Fruit fly (Drosophila melanogaster) whole organism, prepupa: Measurements from ENCODE around the gene CG3213.

Experiments used
- Blimp-1 ChIP-seq: fragments of 200-800 bp; sonication (Bioruptor generic); optimal IDR thresholded peaks from 3 replicates; lab custom pipeline; 2017; ENCODE audit warnings: missing biosample characterization, missing genetic modification characterization, mild to moderate bottlenecking, moderate library complexity, missing genetic modification reagents
- CG10631 ChIP-seq: fragments of 200-800 bp; sonication (Bioruptor generic); optimal IDR thresholded peaks from 2 replicates; lab custom pipeline; 2016; ENCODE audit warnings: missing biosample characterization, missing genetic modification characterization
- CG10669 ChIP-seq: fragments of 200-800 bp; sonication (Bioruptor generic); optimal IDR thresholded peaks from 3 replicates; lab custom pipeline; 2018; ENCODE audit warnings: missing biosample characterization, mild to moderate bottlenecking, missing genetic modification characterization, moderate library complexity
- CG11294 ChIP-seq: fragments of 200-800 bp; sonication (Bioruptor generic); IDR thresholded peaks from 2 replicates; pipeline ENCODE4 v1.3.6; 2022; ENCODE audit warnings: missing biosample characterization, missing genetic modification characterization
- CG11762 ChIP-seq: fragments of 200-800 bp; sonication (Bioruptor generic); optimal IDR thresholded peaks from 3 replicates; lab custom pipeline; 2016; ENCODE audit warnings: missing biosample characterization, missing genetic modification characterization; ENCODE audit not compliant: insufficient read depth
- CG15336 ChIP-seq: fragments of 200-800 bp; sonication (Bioruptor generic); IDR thresholded peaks from 2 replicates; pipeline ENCODE4 v1.3.6; 2022; ENCODE audit warnings: missing biosample characterization, missing genetic modification characterization
- CG31627 ChIP-seq: fragments of 200-800 bp; sonication (Bioruptor generic); optimal IDR thresholded peaks from 3 replicates; lab custom pipeline; 2016; ENCODE audit warnings: missing biosample characterization, missing genetic modification characterization
- CG32006 ChIP-seq: fragments of 200-800 bp; sonication (Bioruptor generic); optimal IDR thresholded peaks from 3 replicates; lab custom pipeline; 2017; ENCODE audit warnings: missing biosample characterization, mild to moderate bottlenecking, missing genetic modification characterization
- CG34406 ChIP-seq: fragments of 200-800 bp; sonication (Bioruptor generic); optimal IDR thresholded peaks from 3 replicates; lab custom pipeline; 2016; ENCODE audit warnings: missing biosample characterization, missing genetic modification characterization
- CG3919 ChIP-seq: fragments of 200-800 bp; sonication (Bioruptor generic); optimal IDR thresholded peaks from 3 replicates; lab custom pipeline; 2016; ENCODE audit warnings: missing biosample characterization, missing genetic modification characterization
- CG6163 ChIP-seq: fragments of 200-800 bp; sonication (Bioruptor generic); IDR thresholded peaks from 3 replicates; pipeline ENCODE4 v1.3.6; 2022; ENCODE audit warnings: missing biosample characterization, missing genetic modification characterization
- CG6276 ChIP-seq: fragments of 200-800 bp; sonication (Bioruptor generic); optimal IDR thresholded peaks from 2 replicates; lab custom pipeline; 2017; ENCODE audit warnings: missing biosample characterization, mild to moderate bottlenecking, missing genetic modification characterization
- CG6792 ChIP-seq: fragments of 200-800 bp; sonication (Bioruptor generic); optimal IDR thresholded peaks from 3 replicates; lab custom pipeline; 2016; ENCODE audit warnings: missing biosample characterization, missing genetic modification characterization
- CG6808 ChIP-seq: fragments of 200-800 bp; sonication (Bioruptor generic); optimal IDR thresholded peaks from 3 replicates; lab custom pipeline; 2017; ENCODE audit warnings: missing biosample characterization, missing genetic modification characterization, mild to moderate bottlenecking, moderate library complexity, missing genetic modification reagents
- CG6854 ChIP-seq: fragments of 200-800 bp; sonication (Bioruptor generic); optimal IDR thresholded peaks from 2 replicates; lab custom pipeline; 2017; ENCODE audit warnings: missing biosample characterization, mild to moderate bottlenecking, missing genetic modification characterization
- CG7368 ChIP-seq: fragments of 200-800 bp; sonication (Bioruptor generic); optimal IDR thresholded peaks from 3 replicates; lab custom pipeline; 2016; ENCODE audit warnings: missing biosample characterization, missing genetic modification characterization
- CG8319 ChIP-seq: fragments of 200-800 bp; sonication (Bioruptor generic); optimal IDR thresholded peaks from 3 replicates; lab custom pipeline; 2016; ENCODE audit warnings: missing biosample characterization, missing genetic modification characterization
- CG8632 ChIP-seq: fragments of 200-800 bp; sonication (Bioruptor generic); optimal IDR thresholded peaks from 3 replicates; lab custom pipeline; 2016; ENCODE audit warnings: missing biosample characterization, missing genetic modification characterization
- CG9139 ChIP-seq: fragments of 200-800 bp; sonication (Bioruptor generic); optimal IDR thresholded peaks from 3 replicates; lab custom pipeline; 2017; ENCODE audit warnings: missing biosample characterization, mild to moderate bottlenecking, missing genetic modification characterization
- Eip75B ChIP-seq: fragments of 200-800 bp; sonication (Bioruptor generic); optimal IDR thresholded peaks from 3 replicates; lab custom pipeline; 2016; ENCODE audit warnings: missing biosample characterization, missing genetic modification characterization
- Eip78C ChIP-seq: fragments of 200-800 bp; sonication (Bioruptor generic); peaks from one replicate; lab custom pipeline; 2016; ENCODE audit warnings: missing biosample characterization, missing genetic modification characterization
- Eip93F ChIP-seq: fragments of 200-800 bp; sonication (Bioruptor generic); optimal IDR thresholded peaks from 2 replicates; lab custom pipeline; 2016; ENCODE audit warnings: missing biosample characterization, mild to moderate bottlenecking, missing genetic modification characterization
- Ets21C ChIP-seq: fragments of 200-800 bp; sonication (Bioruptor generic); optimal IDR thresholded peaks from 3 replicates; lab custom pipeline; 2016; ENCODE audit warnings: missing biosample characterization, missing genetic modification characterization
- Ets96B ChIP-seq: fragments of 200-800 bp; optimal IDR thresholded peaks from 2 replicates; lab custom pipeline; 2019; ENCODE audit warnings: missing biosample characterization, mild to moderate bottlenecking, missing genetic modification characterization, moderate library complexity
- Hr38 ChIP-seq: sonication (Bioruptor generic); optimal IDR thresholded peaks from 2 replicates; lab custom pipeline; 2016; ENCODE audit warnings: missing biosample characterization, missing genetic modification characterization
- Hr39 ChIP-seq: fragments of 200-800 bp; sonication (Bioruptor generic); optimal IDR thresholded peaks from 2 replicates; lab custom pipeline; 2016; ENCODE audit warnings: missing biosample characterization, missing genetic modification characterization
- Hr4 ChIP-seq: fragments of 200-800 bp; sonication (Bioruptor generic); optimal IDR thresholded peaks from 3 replicates; lab custom pipeline; 2016; ENCODE audit warnings: missing biosample characterization, missing genetic modification characterization
- Lpt ChIP-seq: fragments of 200-800 bp; sonication (Bioruptor generic); optimal IDR thresholded peaks from 3 replicates; lab custom pipeline; 2016; ENCODE audit warnings: missing biosample characterization, missing genetic modification characterization
- Met ChIP-seq: fragments of 200-800 bp; sonication (Bioruptor generic); optimal IDR thresholded peaks from 3 replicates; lab custom pipeline; 2016; ENCODE audit warnings: missing biosample characterization, missing genetic modification characterization
- OdsH ChIP-seq: fragments of 200-800 bp; sonication (Bioruptor generic); optimal IDR thresholded peaks from 3 replicates; lab custom pipeline; 2016; ENCODE audit warnings: missing biosample characterization, missing genetic modification characterization
- Smox ChIP-seq: fragments of 200-800 bp; sonication (Bioruptor generic); optimal IDR thresholded peaks from 3 replicates; lab custom pipeline; 2016; ENCODE audit warnings: missing biosample characterization, missing genetic modification characterization
- Sox102F ChIP-seq: fragments of 200-800 bp; sonication (Bioruptor generic); optimal IDR thresholded peaks from 2 replicates; lab custom pipeline; 2016; ENCODE audit warnings: missing biosample characterization, mild to moderate bottlenecking, missing genetic modification characterization
- Sox14 ChIP-seq: fragments of 200-800 bp; sonication (Bioruptor generic); optimal IDR thresholded peaks from 3 replicates; lab custom pipeline; 2016; ENCODE audit warnings: missing biosample characterization, missing genetic modification characterization
- Sox15 ChIP-seq: fragments of 200-800 bp; sonication (Bioruptor generic); optimal IDR thresholded peaks from 3 replicates; lab custom pipeline; 2016; ENCODE audit warnings: missing biosample characterization, missing genetic modification characterization
- achi ChIP-seq: fragments of 200-800 bp; sonication (Bioruptor generic); optimal IDR thresholded peaks from 3 replicates; lab custom pipeline; 2016; ENCODE audit warnings: missing biosample characterization, missing genetic modification characterization
- cyc ChIP-seq: fragments of 200-800 bp; sonication (Bioruptor generic); optimal IDR thresholded peaks from 3 replicates; lab custom pipeline; 2016; ENCODE audit warnings: missing biosample characterization, missing genetic modification characterization
- dsx ChIP-seq: fragments of 200-800 bp; optimal IDR thresholded peaks from 3 replicates; lab custom pipeline; 2019; ENCODE audit warnings: missing biosample characterization, mild to moderate bottlenecking, missing genetic modification characterization, moderate library complexity; ENCODE audit not compliant: poor library complexity, severe bottlenecking
- eg ChIP-seq: fragments of 200-800 bp; sonication (Bioruptor generic); IDR thresholded peaks from 3 replicates; pipeline ENCODE4 v1.3.6; 2022; ENCODE audit warnings: missing biosample characterization, missing genetic modification characterization
- esn ChIP-seq: fragments of 200-800 bp; sonication (Bioruptor generic); optimal IDR thresholded peaks from 2 replicates; lab custom pipeline; 2016; ENCODE audit warnings: missing biosample characterization, mild to moderate bottlenecking, missing genetic modification characterization, moderate library complexity
- fd85E ChIP-seq: fragments of 200-800 bp; sonication (Bioruptor generic); optimal IDR thresholded peaks from 3 replicates; lab custom pipeline; 2016; ENCODE audit warnings: missing biosample characterization, missing genetic modification characterization
- fkh ChIP-seq: fragments of 200-800 bp; sonication (Bioruptor generic); optimal IDR thresholded peaks from 3 replicates; lab custom pipeline; 2017; ENCODE audit warnings: missing biosample characterization, mild to moderate bottlenecking, missing genetic modification characterization, moderate library complexity
- lz ChIP-seq: fragments of 200-800 bp; sonication (Bioruptor generic); optimal IDR thresholded peaks from 3 replicates; lab custom pipeline; 2016; ENCODE audit warnings: missing biosample characterization, missing genetic modification characterization
- net ChIP-seq: fragments of 200-800 bp; sonication (Bioruptor generic); optimal IDR thresholded peaks from 3 replicates; lab custom pipeline; 2016; ENCODE audit warnings: missing biosample characterization, missing genetic modification characterization
- pdm3 ChIP-seq: fragments of 200-800 bp; sonication (Bioruptor generic); optimal IDR thresholded peaks from 3 replicates; lab custom pipeline; 2016; ENCODE audit warnings: missing biosample characterization, missing genetic modification characterization
- salr ChIP-seq, 2 experiments: fragments of 200-800 bp; sonication (Bioruptor generic); optimal IDR thresholded peaks; 3 replicates each; lab custom pipeline; 2016 to 2018; ENCODE audit warnings: missing biosample characterization in 2 of 2, missing genetic modification characterization in 2 of 2, mild to moderate bottlenecking in 1 of 2
- ss ChIP-seq, 2 experiments: fragments of 200-800 bp; sonication (Bioruptor generic); optimal IDR thresholded peaks; 2 replicates in 1 of 2; 3 replicates in 1 of 2; lab custom pipeline; 2017 to 2018; ENCODE audit warnings: mild to moderate bottlenecking in 2 of 2, missing biosample characterization in 2 of 2, missing genetic modification characterization in 2 of 2, moderate library complexity in 1 of 2
- svp ChIP-seq: fragments of 200-800 bp; sonication (Bioruptor generic); peaks from one replicate; lab custom pipeline; 2016; ENCODE audit warnings: missing biosample characterization, missing genetic modification characterization
- topi ChIP-seq: fragments of 200-800 bp; sonication (Bioruptor generic); optimal IDR thresholded peaks from 3 replicates; lab custom pipeline; 2016; ENCODE audit warnings: missing biosample characterization, missing genetic modification characterization
- vri ChIP-seq: fragments of 200-800 bp; sonication (Bioruptor generic); optimal IDR thresholded peaks from 3 replicates; lab custom pipeline; 2016; ENCODE audit warnings: missing biosample characterization, mild to moderate bottlenecking, missing genetic modification characterization

The CG3213 gene

dm6 chr2L:3534227-3534842, 14.9 kb upstream of the CG3213 start (continued):
- TF ChIP-seq fd85E (GFP tag; lab: Kevin White, UChicago) (peak; percentile 83), CG10669 (peak; percentile 90), dsx (GFP tag; lab: Kevin White, UChicago) (peak; percentile 84), Eip78C (GFP tag; lab: Kevin White, UChicago) (peak; percentile 98), net (GFP tag; lab: Kevin White, UChicago) (peak; percentile 86), CG6792 (GFP tag; lab: Kevin White, UChicago) (peak; percentile 92), Lpt (GFP tag; lab: Kevin White, UChicago) (peak; percentile 71), CG15336 (GFP tag; lab: Robert Waterston, UW) (peak; percentile 84), CG31627 (peak; percentile 94)

- TF ChIP-seq Hr38 (GFP tag; lab: Kevin White, UChicago) (no peak), esn (peak; percentile 49), Hr39 (GFP tag; lab: Kevin White, UChicago) (peak; percentile 54), Sox102F (peak; percentile 13), CG3919 (GFP tag; lab: Kevin White, UChicago) (peak; percentile 64), lz (GFP tag; lab: Kevin White, UChicago) (peak; percentile 37), achi (GFP tag; lab: Kevin White, UChicago) (peak; percentile 27), Lpt (GFP tag; lab: Kevin White, UChicago) (no peak), cyc (GFP tag; lab: Kevin White, UChicago) (peak; percentile 3), Ets96B (tag; lab: Kevin White, UChicago) (peak; percentile 31), CG9139 (no peak), Hr4 (GFP tag; lab: Kevin White, UChicago) (peak; percentile 30), fkh (GFP tag; lab: Kevin White, UChicago) (no peak), OdsH (GFP tag; lab: Kevin White, UChicago) (peak; percentile 20), CG10631 (GFP tag; lab: Kevin White, UChicago) (peak; percentile 16), CG8632 (GFP tag; lab: Kevin White, UChicago) (no peak), CG6792 (GFP tag; lab: Kevin White, UChicago) (peak; percentile 24), Sox14 (GFP tag; lab: Kevin White, UChicago) (peak; percentile 66), eg (GFP tag; lab: Robert Waterston, UW) (peak; percentile 66; the same call in 1 of the 3 replicates), CG6163 (GFP tag; lab: Robert Waterston, UW) (peak; percentile 57; the same call in 1 of the 3 replicates), topi (GFP tag; lab: Kevin White, UChicago) (peak; percentile 27), ss (GFP tag; optimal IDR thresholded peaks at IDR 0.05; lab: Kevin White, UChicago) (no peak), CG6854 (GFP tag; lab: Kevin White, UChicago) (no peak), CG6276 (GFP tag; lab: Kevin White, UChicago) (no peak), pdm3 (no peak), CG6808 (GFP tag; lab: Kevin White, UChicago) (peak; percentile 36), CG10669 (peak; percentile 14), CG7368 (no peak), salr (GFP tag; optimal IDR thresholded peaks at IDR 0.05; lab: Kevin White, UChicago) (no peak), Blimp-1 (no peak), vri (GFP tag; lab: Kevin White, UChicago) (no peak), Ets21C (no peak), CG11294 (GFP tag; lab: Robert Waterston, UW) (0 out of 2 replicates have a peak, but pooled peaks have one; percentile 19), Met (GFP tag; lab: Kevin White, UChicago) (peak; percentile 54), CG34406 (GFP tag; lab: Kevin White, UChicago) (peak; percentile 38), svp (GFP tag; lab: Kevin White, UChicago) (no peak), Eip75B (GFP tag; lab: Kevin White, UChicago) (no peak), Eip93F (GFP tag; lab: Kevin White, UChicago) (no peak), CG8319 (peak; percentile 14), CG32006 (GFP tag; lab: Kevin White, UChicago) (peak; percentile 44), Sox15 (GFP tag; lab: Kevin White, UChicago) (peak; percentile 2), CG11762 (no peak), Smox (GFP tag; lab: Kevin White, UChicago) (peak; percentile 6)
These were observed 13.6 kb upstream of the CG3213 start for dm6 chr2L:3532973-3533525.
